Fruit fly (Drosophila melanogaster) whole organism, embryonic: Measurements from ENCODE around the gene CG5188.

Experiments used
- Adf1 ChIP-seq: fragments of 200-800 bp; sonication (Bioruptor generic); IDR thresholded peaks from 2 replicates; pipeline ENCODE4 v1.3.6; 2022; ENCODE audit warnings: missing biosample characterization, missing genetic modification characterization
- CG10147 ChIP-seq: fragments of 200-800 bp; sonication (Bioruptor generic); optimal IDR thresholded peaks from 2 replicates; lab custom pipeline; 2019; ENCODE audit warnings: missing biosample characterization, mild to moderate bottlenecking, missing genetic modification characterization, moderate library complexity
- CG10462 ChIP-seq: fragments of 200-800 bp; sonication (Bioruptor generic); optimal IDR thresholded peaks from 2 replicates; lab custom pipeline; 2016; ENCODE audit warnings: missing biosample characterization, missing genetic modification characterization
- CG11696 ChIP-seq: fragments of 200-800 bp; sonication (Bioruptor generic); IDR thresholded peaks from 2 replicates; pipeline ENCODE4 v1.3.6; 2022; ENCODE audit warnings: missing biosample characterization, missing genetic modification characterization
- CG13624 ChIP-seq: fragments of 200-800 bp; sonication (Bioruptor generic); optimal IDR thresholded peaks from 2 replicates; lab custom pipeline; 2016; ENCODE audit warnings: missing biosample characterization, missing genetic modification characterization
- CG13894 ChIP-seq: fragments of 200-800 bp; sonication (Bioruptor generic); optimal IDR thresholded peaks from 3 replicates; lab custom pipeline; 2018; ENCODE audit warnings: missing biosample characterization, mild to moderate bottlenecking, missing genetic modification characterization, moderate library complexity
- CG18764 ChIP-seq: fragments of 200-800 bp; sonication (Bioruptor generic); optimal IDR thresholded peaks from 3 replicates; lab custom pipeline; 2016; ENCODE audit warnings: missing biosample characterization, missing genetic modification characterization
- CG2116 ChIP-seq: fragments of 200-800 bp; sonication (Bioruptor generic); optimal IDR thresholded peaks from 3 replicates; lab custom pipeline; 2018; ENCODE audit warnings: missing biosample characterization, mild to moderate bottlenecking, missing genetic modification characterization
- CG2875 ChIP-seq: fragments of 200-800 bp; sonication (Bioruptor generic); optimal IDR thresholded peaks from 2 replicates; lab custom pipeline; 2017; ENCODE audit warnings: missing biosample characterization, mild to moderate bottlenecking, missing genetic modification characterization, missing genetic modification reagents
- CG31224 ChIP-seq: fragments of 200-800 bp; sonication (Bioruptor generic); IDR thresholded peaks from 2 replicates; pipeline ENCODE4 v1.3.6; 2022; ENCODE audit warnings: missing biosample characterization, missing genetic modification characterization
- CG4404 ChIP-seq: fragments of 200-800 bp; sonication (Bioruptor generic); IDR thresholded peaks from 2 replicates; pipeline ENCODE4 v1.3.6; 2022; ENCODE audit warnings: missing biosample characterization, missing genetic modification characterization
- CG4617 ChIP-seq: fragments of 200-800 bp; sonication (Bioruptor generic); optimal IDR thresholded peaks from 3 replicates; lab custom pipeline; 2016; ENCODE audit warnings: missing biosample characterization, missing genetic modification characterization, borderline replicate concordance
- CG4730 ChIP-seq: fragments of 200-800 bp; sonication (Bioruptor generic); IDR thresholded peaks from 2 replicates; pipeline ENCODE4 v1.3.6; 2022; ENCODE audit warnings: missing biosample characterization, missing genetic modification characterization
- CG5953 ChIP-seq: fragments of 200-800 bp; sonication (Bioruptor generic); IDR thresholded peaks from 2 replicates; pipeline ENCODE4 v1.3.6; 2022; ENCODE audit warnings: missing biosample characterization, missing genetic modification characterization
- CG6254 ChIP-seq: fragments of 200-800 bp; sonication (Bioruptor generic); optimal IDR thresholded peaks from 3 replicates; lab custom pipeline; 2017; ENCODE audit warnings: mild to moderate bottlenecking, missing biosample characterization, missing genetic modification reagents, missing genetic modification characterization
- CG8290 ChIP-seq, 3 experiments: fragments of 200-800 bp; sonication (Bioruptor generic); optimal IDR thresholded peaks; 2 replicates each; lab custom pipeline; 2016 to 2019; ENCODE audit warnings: missing biosample characterization in 3 of 3, missing genetic modification characterization in 3 of 3, mild to moderate bottlenecking in 2 of 3, moderate library complexity in 1 of 3
- CkIIα-i1 ChIP-seq: fragments of 200-800 bp; sonication (Bioruptor generic); IDR thresholded peaks from 2 replicates; pipeline ENCODE4 v1.3.6; 2022; ENCODE audit warnings: missing biosample characterization, missing genetic modification characterization
- Dip2 ChIP-seq: fragments of 200-800 bp; sonication (Bioruptor generic); IDR thresholded peaks from 2 replicates; pipeline ENCODE4 v1.3.6; 2022; ENCODE audit warnings: missing biosample characterization, missing genetic modification characterization
- Doc2 ChIP-seq: fragments of 200-800 bp; sonication (Bioruptor generic); IDR thresholded peaks from 2 replicates; pipeline ENCODE4 v1.3.6; 2022; ENCODE audit warnings: missing biosample characterization, missing genetic modification characterization
- Ets97D ChIP-seq: fragments of 200-800 bp; sonication (Bioruptor generic); optimal IDR thresholded peaks from 3 replicates; lab custom pipeline; 2016; ENCODE audit warnings: missing biosample characterization, missing genetic modification characterization
- Hey ChIP-seq: fragments of 200-800 bp; sonication (Bioruptor generic); optimal IDR thresholded peaks from 3 replicates; lab custom pipeline; 2018; ENCODE audit warnings: missing biosample characterization, mild to moderate bottlenecking, missing genetic modification characterization
- MESR4 ChIP-seq: fragments of 200-800 bp; sonication (Bioruptor generic); optimal IDR thresholded peaks from 2 replicates; lab custom pipeline; 2018; ENCODE audit warnings: missing biosample characterization, mild to moderate bottlenecking, missing genetic modification characterization, moderate library complexity
- Meics ChIP-seq: fragments of 200-800 bp; sonication (Bioruptor generic); optimal IDR thresholded peaks from 2 replicates; lab custom pipeline; 2017; ENCODE audit warnings: missing biosample characterization, mild to moderate bottlenecking, missing genetic modification characterization
- Optix ChIP-seq: fragments of 200-800 bp; sonication (Bioruptor generic); IDR thresholded peaks from 3 replicates; pipeline ENCODE4 v1.3.6; 2022; ENCODE audit warnings: missing biosample characterization, missing genetic modification characterization
- PHDP ChIP-seq: fragments of 200-800 bp; sonication (Bioruptor generic); optimal IDR thresholded peaks from 3 replicates; lab custom pipeline; 2018; ENCODE audit warnings: missing biosample characterization, mild to moderate bottlenecking, missing genetic modification characterization, moderate library complexity
- Sox102F ChIP-seq: fragments of 200-800 bp; sonication (Bioruptor generic); optimal IDR thresholded peaks from 2 replicates; lab custom pipeline; 2018; ENCODE audit warnings: missing biosample characterization, mild to moderate bottlenecking, missing genetic modification characterization, moderate library complexity
- Taf1 ChIP-seq: fragments of 200-800 bp; sonication (Bioruptor generic); IDR thresholded peaks from 2 replicates; pipeline ENCODE4 v1.3.6; 2022; ENCODE audit warnings: missing biosample characterization, missing genetic modification characterization
- Vsx1 ChIP-seq: fragments of 200-800 bp; sonication (Bioruptor generic); optimal IDR thresholded peaks from 2 replicates; lab custom pipeline; 2017; ENCODE audit warnings: missing biosample characterization, mild to moderate bottlenecking, missing genetic modification characterization, missing genetic modification reagents
- ab ChIP-seq: fragments of 200-800 bp; sonication (Bioruptor generic); optimal IDR thresholded peaks from 2 replicates; lab custom pipeline; 2016; ENCODE audit warnings: missing biosample characterization, missing genetic modification characterization
- ap ChIP-seq: fragments of 200-800 bp; sonication (Bioruptor generic); IDR thresholded peaks from 2 replicates; pipeline ENCODE4 v1.3.6; 2022; ENCODE audit warnings: missing biosample characterization, missing genetic modification characterization
- bab2 ChIP-seq: fragments of 200-800 bp; sonication (Bioruptor generic); optimal IDR thresholded peaks from 2 replicates; lab custom pipeline; 2016; ENCODE audit warnings: missing biosample characterization, missing genetic modification characterization
- croc ChIP-seq: fragments of 200-800 bp; sonication (Bioruptor generic); conservative IDR thresholded peaks from 3 replicates; pipeline ENCODE4 v1.3.6; 2022; ENCODE audit warnings: missing biosample characterization, missing genetic modification characterization
- crp ChIP-seq, 2 experiments: fragments of 200-800 bp; sonication (Bioruptor generic); optimal IDR thresholded peaks; 2 replicates in 1 of 2; 3 replicates in 1 of 2; lab custom pipeline; 2017; ENCODE audit warnings: missing biosample characterization in 2 of 2, missing genetic modification characterization in 2 of 2, mild to moderate bottlenecking in 1 of 2, moderate library complexity in 1 of 2
- dmrt11E ChIP-seq: fragments of 200-800 bp; sonication (Bioruptor generic); optimal IDR thresholded peaks from 3 replicates; lab custom pipeline; 2018; ENCODE audit warnings: missing biosample characterization, mild to moderate bottlenecking, missing genetic modification characterization, moderate library complexity
- gfzf ChIP-seq: fragments of 200-800 bp; sonication (Bioruptor generic); optimal IDR thresholded peaks from 2 replicates; lab custom pipeline; 2016; ENCODE audit warnings: missing biosample characterization, mild to moderate bottlenecking, missing genetic modification characterization, moderate library complexity
- grau ChIP-seq: fragments of 200-800 bp; optimal IDR thresholded peaks from 3 replicates; lab custom pipeline; 2019; ENCODE audit warnings: missing biosample characterization, mild to moderate bottlenecking, missing genetic modification characterization, moderate library complexity
- grn ChIP-seq: fragments of 200-800 bp; sonication (Bioruptor generic); optimal IDR thresholded peaks from 3 replicates; lab custom pipeline; 2017; ENCODE audit warnings: missing biosample characterization, missing genetic modification characterization
- gsb-n ChIP-seq: fragments of 200-800 bp; sonication (Bioruptor generic); optimal IDR thresholded peaks from 3 replicates; lab custom pipeline; 2018; ENCODE audit warnings: missing biosample characterization, mild to moderate bottlenecking, missing genetic modification characterization
- hkb ChIP-seq, 2 experiments: fragments of 200-800 bp in 1 of 2; fragments of >200 bp in 1 of 2; sonication (Bioruptor generic) in 1 of 2; IDR thresholded peaks in 1 of 2; optimal IDR thresholded peaks in 1 of 2; 2 replicates each; pipeline versions ENCODE4 v1.3.6 to Lab custom; 2017 to 2022; ENCODE audit warnings: missing biosample characterization in 1 of 2, missing genetic modification characterization in 1 of 2
- nerfin-2 ChIP-seq: fragments of 200-800 bp; sonication (Bioruptor generic); IDR thresholded peaks from 2 replicates; pipeline ENCODE4 v1.3.6; 2022; ENCODE audit warnings: missing biosample characterization, missing genetic modification characterization; ENCODE audit not compliant: partially characterized antibody
- nmo ChIP-seq: fragments of 200-800 bp; sonication (Bioruptor generic); optimal IDR thresholded peaks from 2 replicates; lab custom pipeline; 2018; ENCODE audit warnings: missing biosample characterization, mild to moderate bottlenecking, missing genetic modification characterization, moderate library complexity
- pum ChIP-seq: fragments of 200-800 bp; sonication (Bioruptor generic); optimal IDR thresholded peaks from 2 replicates; lab custom pipeline; 2016; ENCODE audit warnings: missing biosample characterization, missing genetic modification characterization
- row ChIP-seq: fragments of 200-800 bp; sonication (Bioruptor generic); IDR thresholded peaks from 3 replicates; pipeline ENCODE4 v1.3.6; 2022; ENCODE audit warnings: missing biosample characterization, missing genetic modification characterization
- salm ChIP-seq: fragments of 200-800 bp; sonication (Bioruptor generic); optimal IDR thresholded peaks from 2 replicates; lab custom pipeline; 2018; ENCODE audit warnings: missing biosample characterization, mild to moderate bottlenecking, missing genetic modification characterization
- sc ChIP-seq, 3 experiments: fragments of >200 bp in 2 of 3; fragments of 200-800 bp in 1 of 3; sonication (Bioruptor generic) in 1 of 3; optimal IDR thresholded peaks; 2 replicates in 2 of 3; 3 replicates in 1 of 3; lab custom pipeline; 2017; ENCODE audit warnings: mild to moderate bottlenecking in 1 of 3, missing biosample characterization in 1 of 3, missing genetic modification characterization in 1 of 3, missing genetic modification reagents in 1 of 3
- ssp ChIP-seq: fragments of 200-800 bp; sonication (Bioruptor generic); IDR thresholded peaks from 2 replicates; pipeline ENCODE4 v1.3.6; 2022; ENCODE audit warnings: missing biosample characterization, missing genetic modification characterization
- tgo ChIP-seq: fragments of 200-800 bp; sonication (Bioruptor generic); IDR thresholded peaks from 3 replicates; pipeline ENCODE4 v1.3.6; 2022; ENCODE audit warnings: missing biosample characterization, missing genetic modification characterization
- tin ChIP-seq: fragments of 200-800 bp; sonication (Bioruptor generic); optimal IDR thresholded peaks from 3 replicates; lab custom pipeline; 2016; ENCODE audit warnings: missing biosample characterization, missing genetic modification characterization
- unpg ChIP-seq: fragments of 200-800 bp; sonication (Bioruptor generic); optimal IDR thresholded peaks from 3 replicates; lab custom pipeline; 2018; ENCODE audit warnings: missing biosample characterization, mild to moderate bottlenecking, missing genetic modification characterization, moderate library complexity

The CG5188 gene

DNA sequence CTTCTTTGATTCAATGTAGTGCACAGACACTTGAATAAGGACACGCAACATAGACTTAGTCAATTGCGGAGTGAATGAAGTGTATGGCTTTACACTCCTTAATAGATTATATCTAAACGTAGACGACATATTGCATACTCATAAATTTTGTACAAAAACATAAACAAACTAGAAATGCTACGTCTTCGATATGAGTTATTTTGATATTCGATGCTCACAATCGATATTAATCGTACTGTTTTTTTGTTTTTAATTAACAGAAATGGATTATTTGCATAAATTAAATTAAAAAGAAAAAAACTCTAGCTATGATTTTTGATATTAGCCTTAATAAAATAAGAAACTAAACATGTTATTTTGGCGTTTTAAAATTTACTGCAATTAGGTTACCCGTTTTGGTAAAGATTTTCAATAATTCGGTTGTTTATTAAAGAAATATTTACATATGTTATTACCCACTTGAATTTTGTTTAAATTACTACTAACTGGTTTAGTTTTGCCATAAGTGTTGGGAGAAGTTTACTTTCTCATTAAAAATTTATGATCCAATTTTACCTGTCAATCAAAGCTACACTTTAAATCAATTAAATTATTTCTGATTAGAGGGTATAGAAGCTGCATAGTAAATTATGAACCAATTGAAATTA lies 23.5 kb upstream of the CG5188 start, which contains the start of the genes CG17768, LSm-4 and Ir31a (continued):
- TF ChIP-seq sc (optimal IDR thresholded peaks at IDR 0.05; lab: Kevin White, UChicago) (no peak), sc (GFP tag; optimal IDR thresholded peaks at IDR 0.05; lab: Kevin White, UChicago) (no peak), Taf1 (GFP tag; lab: Robert Waterston, UW) (no peak), CG6254 (GFP tag; lab: Kevin White, UChicago) (no peak), CG11696 (GFP tag; lab: Robert Waterston, UW) (no peak), crp (GFP tag; optimal IDR thresholded peaks at IDR 0.05; lab: Kevin White, UChicago) (no peak), dmrt11E (tag; lab: Kevin White, UChicago) (no peak), Dip2 (GFP tag; lab: Robert Waterston, UW) (no peak), CG4617 (GFP tag; lab: Kevin White, UChicago) (peak; percentile 40), Hey (tag; lab: Kevin White, UChicago) (no peak), CG18764 (GFP tag; lab: Kevin White, UChicago) (no peak), CG2875 (GFP tag; lab: Kevin White, UChicago) (no peak), CG5953 (GFP tag; lab: Robert Waterston, UW) (no peak), gsb-n (no peak), nerfin-2 (GFP tag; lab: Robert Waterston, UW) (peak; percentile 49; the same call in 1 of the 2 replicates), Doc2 (no peak), ab (GFP tag; lab: Kevin White, UChicago) (no peak), row (GFP tag; lab: Robert Waterston, UW) (peak; percentile 54), CkIIα-i1 (GFP tag; lab: Robert Waterston, UW) (no peak), unpg (GFP tag; lab: Kevin White, UChicago) (no peak), Optix (GFP tag; lab: Robert Waterston, UW) (no peak), hkb (optimal IDR thresholded peaks at IDR 0.05; lab: Kevin White, UChicago) (no peak), hkb (GFP tag; IDR thresholded peaks at IDR 0.05; lab: Robert Waterston, UW) (no peak), CG4404 (GFP tag; lab: Robert Waterston, UW) (no peak), Adf1 (no peak), Meics (no peak), CG31224 (GFP tag; lab: Robert Waterston, UW) (no peak), PHDP (tag; lab: Kevin White, UChicago) (no peak), grau (tag; lab: Kevin White, UChicago) (no peak), ap (no peak), CG10462 (no peak), CG10147 (GFP tag; lab: Kevin White, UChicago) (no peak), CG13624 (GFP tag; lab: Kevin White, UChicago) (no peak), MESR4 (GFP tag; lab: Kevin White, UChicago) (peak; percentile 42), ssp (GFP tag; lab: Robert Waterston, UW) (no peak), grn (no peak), croc (GFP tag; lab: Robert Waterston, UW) (no peak), pum (no peak), CG8290 (GFP tag; optimal IDR thresholded peaks at IDR 0.05; lab: Kevin White, UChicago) (peak; percentile 27), CG8290 (tag; optimal IDR thresholded peaks at IDR 0.05; lab: Kevin White, UChicago) (no peak), Vsx1 (GFP tag; lab: Kevin White, UChicago) (no peak), nmo (GFP tag; lab: Kevin White, UChicago) (peak; percentile 2), CG2116 (GFP tag; lab: Kevin White, UChicago) (peak; percentile 26), Sox102F (GFP tag; lab: Kevin White, UChicago) (no peak), gfzf (GFP tag; lab: Kevin White, UChicago) (no peak), Ets97D (GFP tag; lab: Kevin White, UChicago) (no peak), CG13894 (tag; lab: Kevin White, UChicago) (no peak), salm (no peak), CG4730 (GFP tag; lab: Robert Waterston, UW) (no peak), tgo (no peak), tin (GFP tag; lab: Kevin White, UChicago) (no peak), bab2 (no peak)
